Fruit fly (Drosophila melanogaster) whole organism, embryonic: ENCODE results near the gene CG15914.
A peak's percentile ranks its signal among the peaks of the same experiment; 100 is the strongest.

Source experiments
- CG10462 ChIP-seq: fragments of 200-800 bp; sonication (Bioruptor generic); optimal IDR thresholded peaks from 2 replicates; lab custom pipeline; 2016; ENCODE audit warnings: missing biosample characterization, missing genetic modification characterization
- CG11695 ChIP-seq: fragments of 200-800 bp; sonication (Bioruptor generic); IDR thresholded peaks from 3 replicates; pipeline ENCODE4 v1.3.6; 2022; ENCODE audit warnings: missing biosample characterization, missing genetic modification characterization
- CG11696 ChIP-seq: fragments of 200-800 bp; sonication (Bioruptor generic); IDR thresholded peaks from 2 replicates; pipeline ENCODE4 v1.3.6; 2022; ENCODE audit warnings: missing biosample characterization, missing genetic modification characterization
- CG13287 ChIP-seq: fragments of 200-800 bp; sonication (Bioruptor generic); IDR thresholded peaks from 2 replicates; pipeline ENCODE4 v1.3.6; 2022; ENCODE audit warnings: missing biosample characterization, missing genetic modification characterization; ENCODE audit not compliant: partially characterized antibody
- CG14050 ChIP-seq: fragments of 200-800 bp; sonication (Bioruptor generic); IDR thresholded peaks from 3 replicates; pipeline ENCODE4 v1.3.6; 2022; ENCODE audit warnings: missing biosample characterization, missing genetic modification characterization
- CG14667 ChIP-seq: fragments of 200-800 bp; sonication (Bioruptor generic); IDR thresholded peaks from 2 replicates; pipeline ENCODE4 v1.3.6; 2022; ENCODE audit warnings: missing biosample characterization, missing genetic modification characterization
- CG14710 ChIP-seq: fragments of 200-800 bp; sonication (Bioruptor generic); optimal IDR thresholded peaks from 3 replicates; lab custom pipeline; 2019; ENCODE audit warnings: missing biosample characterization, mild to moderate bottlenecking, missing genetic modification characterization, moderate library complexity
- CG15011 ChIP-seq: fragments of 200-800 bp; sonication (Bioruptor generic); optimal IDR thresholded peaks from 3 replicates; lab custom pipeline; 2018; ENCODE audit warnings: missing biosample characterization, mild to moderate bottlenecking, missing genetic modification characterization
- CG15269 ChIP-seq: fragments of 200-800 bp; sonication (Bioruptor generic); optimal IDR thresholded peaks from 2 replicates; lab custom pipeline; 2018; ENCODE audit warnings: missing biosample characterization, mild to moderate bottlenecking, missing genetic modification characterization, moderate library complexity
- CG1647 ChIP-seq: fragments of 200-800 bp; sonication (Bioruptor generic); optimal IDR thresholded peaks from 3 replicates; lab custom pipeline; 2016; ENCODE audit warnings: missing biosample characterization, missing genetic modification characterization
- CG17612 ChIP-seq: fragments of 200-800 bp; sonication (Bioruptor generic); IDR thresholded peaks from 2 replicates; pipeline ENCODE4 v1.3.6; 2022; ENCODE audit warnings: missing biosample characterization, missing genetic modification characterization
- CG1792 ChIP-seq: fragments of 200-800 bp; sonication (Bioruptor generic); optimal IDR thresholded peaks from 2 replicates; lab custom pipeline; 2016; ENCODE audit warnings: missing biosample characterization, missing genetic modification characterization
- CG31388 ChIP-seq: fragments of 200-800 bp; sonication (Bioruptor generic); optimal IDR thresholded peaks from 2 replicates; lab custom pipeline; 2016; ENCODE audit warnings: missing biosample characterization, missing genetic modification characterization
- CG33557 ChIP-seq: fragments of 200-800 bp; sonication (Bioruptor generic); optimal IDR thresholded peaks from 2 replicates; lab custom pipeline; 2019; ENCODE audit warnings: missing biosample characterization, mild to moderate bottlenecking, missing genetic modification characterization, moderate library complexity
- CG34422 ChIP-seq: fragments of 200-800 bp; sonication (Bioruptor generic); IDR thresholded peaks from 3 replicates; pipeline ENCODE4 v1.3.6; 2022; ENCODE audit warnings: missing biosample characterization, missing genetic modification characterization
- CG4617 ChIP-seq: fragments of 200-800 bp; sonication (Bioruptor generic); optimal IDR thresholded peaks from 3 replicates; lab custom pipeline; 2016; ENCODE audit warnings: missing biosample characterization, missing genetic modification characterization, borderline replicate concordance
- CG9727 ChIP-seq: fragments of 200-800 bp; sonication (Bioruptor generic); optimal IDR thresholded peaks from 3 replicates; lab custom pipeline; 2017; ENCODE audit warnings: missing biosample characterization, mild to moderate bottlenecking, missing genetic modification characterization
- Chrac-16 ChIP-seq: fragments of 200-800 bp; sonication (Bioruptor generic); optimal IDR thresholded peaks from 3 replicates; lab custom pipeline; 2016; ENCODE audit warnings: missing biosample characterization, missing genetic modification characterization
- Elba2 ChIP-seq: fragments of 200-800 bp; sonication (Bioruptor generic); optimal IDR thresholded peaks from 3 replicates; lab custom pipeline; 2016; ENCODE audit warnings: missing biosample characterization, missing genetic modification characterization
- Fer1 ChIP-seq: fragments of 200-800 bp; sonication (Bioruptor generic); optimal IDR thresholded peaks from 2 replicates; lab custom pipeline; 2017; ENCODE audit warnings: missing biosample characterization, mild to moderate bottlenecking, missing genetic modification characterization
- Hmr ChIP-seq: fragments of 200-800 bp; sonication (Bioruptor generic); optimal IDR thresholded peaks from 3 replicates; lab custom pipeline; 2017; ENCODE audit warnings: mild to moderate bottlenecking, missing biosample characterization, missing genetic modification reagents, missing genetic modification characterization
- Hr39 ChIP-seq: fragments of >200 bp; optimal IDR thresholded peaks from 2 replicates; lab custom pipeline; 2017
- MBD-R2 ChIP-seq: fragments of 200-800 bp; sonication (Bioruptor generic); IDR thresholded peaks from 2 replicates; pipeline ENCODE4 v1.3.6; 2022; ENCODE audit warnings: missing biosample characterization, missing genetic modification characterization
- Six4 ChIP-seq: fragments of 200-800 bp; sonication (Bioruptor generic); optimal IDR thresholded peaks from 2 replicates; lab custom pipeline; 2016; ENCODE audit warnings: missing biosample characterization, missing genetic modification characterization
- Sox100B ChIP-seq: fragments of 200-800 bp; sonication (Bioruptor generic); optimal IDR thresholded peaks from 3 replicates; lab custom pipeline; 2018; ENCODE audit warnings: missing biosample characterization, mild to moderate bottlenecking, missing genetic modification characterization
- Trl ChIP-seq, 3 experiments: fragments of >200 bp in 2 of 3; fragments of 200-800 bp in 1 of 3; sonication (Bioruptor generic) in 1 of 3; optimal IDR thresholded peaks; 2 replicates in 1 of 3; 3 replicates in 2 of 3; lab custom pipeline; 2016 to 2017; ENCODE audit warnings: missing biosample characterization in 1 of 3, missing genetic modification characterization in 1 of 3
- YL-1 ChIP-seq: fragments of 200-800 bp; sonication (Bioruptor generic); optimal IDR thresholded peaks from 3 replicates; lab custom pipeline; 2017; ENCODE audit warnings: missing biosample characterization, mild to moderate bottlenecking, missing genetic modification characterization
- abd-A ChIP-seq: fragments of 200-800 bp; sonication (Bioruptor generic); optimal IDR thresholded peaks from 3 replicates; lab custom pipeline; 2019; ENCODE audit warnings: missing biosample characterization, mild to moderate bottlenecking, missing genetic modification characterization, moderate library complexity
- bigmax ChIP-seq: fragments of 200-800 bp; sonication (Bioruptor generic); optimal IDR thresholded peaks from 2 replicates; lab custom pipeline; 2018; ENCODE audit warnings: missing biosample characterization, mild to moderate bottlenecking, missing genetic modification characterization
- crp ChIP-seq, 2 experiments: fragments of 200-800 bp; sonication (Bioruptor generic); optimal IDR thresholded peaks; 2 replicates in 1 of 2; 3 replicates in 1 of 2; lab custom pipeline; 2017; ENCODE audit warnings: missing biosample characterization in 2 of 2, missing genetic modification characterization in 2 of 2, mild to moderate bottlenecking in 1 of 2, moderate library complexity in 1 of 2
- dati ChIP-seq: fragments of 200-800 bp; sonication (Bioruptor generic); IDR thresholded peaks from 2 replicates; pipeline ENCODE4 v1.3.6; 2022; ENCODE audit warnings: missing biosample characterization, missing genetic modification characterization
- disco-r ChIP-seq: fragments of 200-800 bp; sonication (Bioruptor generic); optimal IDR thresholded peaks from 2 replicates; lab custom pipeline; 2016; ENCODE audit warnings: missing biosample characterization, missing genetic modification characterization
- dpn ChIP-seq, 2 experiments: fragments of 200-800 bp; sonication (Bioruptor generic); optimal IDR thresholded peaks; 3 replicates each; lab custom pipeline; 2016; ENCODE audit warnings: missing biosample characterization in 2 of 2, missing genetic modification characterization in 2 of 2
- ems ChIP-seq: fragments of 200-800 bp; sonication (Bioruptor generic); optimal IDR thresholded peaks from 3 replicates; lab custom pipeline; 2016; ENCODE audit warnings: missing biosample characterization, missing genetic modification characterization
- esg ChIP-seq: fragments of 200-800 bp; sonication (Bioruptor generic); conservative IDR thresholded peaks from 2 replicates; pipeline ENCODE4 v1.3.6; 2022; ENCODE audit warnings: missing biosample characterization, missing genetic modification characterization
- exex ChIP-seq: fragments of 200-800 bp; sonication (Bioruptor generic); optimal IDR thresholded peaks from 4 replicates; lab custom pipeline; 2018; ENCODE audit warnings: missing biosample characterization, mild to moderate bottlenecking, missing genetic modification characterization, moderate library complexity
- eyg ChIP-seq: fragments of 200-800 bp; sonication (Bioruptor generic); optimal IDR thresholded peaks from 3 replicates; lab custom pipeline; 2016; ENCODE audit warnings: missing biosample characterization, missing genetic modification characterization
- gcm ChIP-seq: fragments of 200-800 bp; sonication (Bioruptor generic); optimal IDR thresholded peaks from 2 replicates; lab custom pipeline; 2019; ENCODE audit warnings: missing biosample characterization, mild to moderate bottlenecking, missing genetic modification characterization, moderate library complexity
- hb ChIP-seq: fragments of 200-800 bp; sonication (Bioruptor generic); IDR thresholded peaks from 3 replicates; pipeline ENCODE4 v1.3.6; 2022; ENCODE audit warnings: missing biosample characterization, missing genetic modification characterization; ENCODE audit not compliant: partially characterized antibody
- jing ChIP-seq: fragments of 200-800 bp; sonication (Bioruptor generic); optimal IDR thresholded peaks from 2 replicates; lab custom pipeline; 2018; ENCODE audit warnings: missing biosample characterization, mild to moderate bottlenecking, missing genetic modification characterization
- nom ChIP-seq: fragments of 200-800 bp; sonication (Bioruptor generic); optimal IDR thresholded peaks from 2 replicates; lab custom pipeline; 2017; ENCODE audit warnings: missing biosample characterization, missing genetic modification characterization, mild to moderate bottlenecking, moderate library complexity, missing genetic modification reagents
- otp ChIP-seq: fragments of 200-800 bp; sonication (Bioruptor generic); IDR thresholded peaks from 3 replicates; pipeline ENCODE4, ENCODE4 v1.3.6; 2022; ENCODE audit warnings: missing biosample characterization, missing genetic modification characterization
- repo ChIP-seq: fragments of 200-800 bp; sonication (Bioruptor generic); optimal IDR thresholded peaks from 2 replicates; lab custom pipeline; 2016; ENCODE audit warnings: missing biosample characterization, missing genetic modification characterization
- rib ChIP-seq: fragments of 200-800 bp; sonication (Bioruptor generic); IDR thresholded peaks from 2 replicates; pipeline ENCODE4 v1.3.6; 2022; ENCODE audit warnings: missing biosample characterization, missing genetic modification characterization
- sima ChIP-seq: fragments of 200-800 bp; sonication (Bioruptor generic); optimal IDR thresholded peaks from 2 replicates; lab custom pipeline; 2016; ENCODE audit warnings: missing biosample characterization, missing genetic modification characterization
- slou ChIP-seq: fragments of 200-800 bp; sonication (Bioruptor generic); optimal IDR thresholded peaks from 3 replicates; lab custom pipeline; 2016; ENCODE audit warnings: missing biosample characterization, missing genetic modification characterization
- tap ChIP-seq: fragments of 200-800 bp; optimal IDR thresholded peaks from 3 replicates; lab custom pipeline; 2019; ENCODE audit warnings: missing biosample characterization, mild to moderate bottlenecking, missing genetic modification characterization, moderate library complexity
- trh ChIP-seq: fragments of 200-800 bp; sonication (Bioruptor generic); optimal IDR thresholded peaks from 2 replicates; lab custom pipeline; 2016; ENCODE audit warnings: missing biosample characterization, missing genetic modification characterization
- vvl ChIP-seq: fragments of 200-800 bp; sonication (Bioruptor generic); IDR thresholded peaks from 2 replicates; pipeline ENCODE4 v1.3.6; 2022; ENCODE audit warnings: missing biosample characterization, missing genetic modification characterization

Gene CG15914

DNA sequence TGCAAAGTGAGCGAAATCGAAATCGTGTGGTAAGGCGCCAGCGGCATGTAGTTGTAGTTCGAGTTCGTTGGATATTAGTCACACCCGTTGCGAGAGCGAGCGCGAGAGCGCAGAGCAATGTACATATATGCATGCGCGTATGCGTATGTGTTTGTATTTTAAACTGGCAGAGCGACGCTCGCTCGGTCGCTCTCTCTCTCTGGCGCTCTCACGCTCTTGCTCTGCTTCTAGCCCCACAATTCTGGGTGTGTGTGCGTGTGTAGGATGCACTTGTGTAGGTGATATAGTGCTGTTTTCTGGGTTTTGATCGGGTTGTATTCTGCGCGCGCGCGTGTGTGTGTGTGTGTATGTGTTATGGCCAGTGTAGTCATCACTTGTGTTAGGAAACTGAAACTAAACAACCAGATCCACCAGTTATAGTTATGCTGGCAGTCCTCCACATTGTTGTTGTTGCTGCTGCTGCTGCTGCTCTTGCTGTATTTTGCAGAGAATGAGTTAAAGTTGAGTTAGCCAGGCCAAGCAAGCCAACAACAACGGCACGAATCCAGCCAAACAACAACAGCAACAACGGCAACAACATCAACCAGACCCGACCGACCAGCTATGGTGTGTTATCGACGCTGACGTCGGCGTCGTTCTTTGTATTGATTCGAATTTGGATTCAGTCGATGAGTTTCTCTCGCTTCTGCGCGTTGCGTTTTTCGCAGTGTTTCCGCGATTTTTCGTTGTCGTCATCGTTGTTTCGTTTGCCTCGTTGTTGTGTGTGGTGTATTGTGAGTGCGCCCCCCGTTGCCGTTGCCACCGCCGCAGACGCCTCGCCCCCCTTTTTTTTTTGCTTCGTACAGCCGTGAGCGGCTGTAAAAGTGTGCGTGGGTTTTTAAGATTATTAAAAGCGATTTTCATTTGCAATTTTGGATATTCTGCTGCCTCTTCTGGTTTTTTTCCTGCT is 41.3 kb upstream of the CG15914 start:
- no peak for TF ChIP-seq vvl (GFP tag; lab: Robert Waterston, UW)
- TF ChIP-seq disco-r: no peak
- no peak for TF ChIP-seq dati (GFP tag; lab: Robert Waterston, UW)
- no peak for TF ChIP-seq CG33557 (GFP tag; lab: Kevin White, UChicago)
- TF ChIP-seq nom (GFP tag; lab: Kevin White, UChicago): peak; percentile 50
- peak; percentile 84 for TF ChIP-seq Hr39 (lab: Kevin White, UChicago)
- TF ChIP-seq slou (GFP tag; lab: Kevin White, UChicago): no peak
- TF ChIP-seq CG11696 (GFP tag; lab: Robert Waterston, UW): no peak
- no peak for TF ChIP-seq jing (GFP tag; lab: Kevin White, UChicago)
- no peak for TF ChIP-seq Six4 (GFP tag; lab: Kevin White, UChicago)
- TF ChIP-seq exex (tag; lab: Kevin White, UChicago): peak; percentile 1
- TF ChIP-seq MBD-R2: no peak
- TF ChIP-seq CG17612: no peak
- peak; percentile 82 for TF ChIP-seq rib (GFP tag; lab: Robert Waterston, UW)
- TF ChIP-seq Hmr (GFP tag; lab: Kevin White, UChicago): no peak
- TF ChIP-seq tap (tag; lab: Kevin White, UChicago): no peak
- TF ChIP-seq CG14667 (GFP tag; lab: Robert Waterston, UW): no peak
- no peak for TF ChIP-seq esg (GFP tag; lab: Robert Waterston, UW)
- TF ChIP-seq CG15269: no peak
- no peak for TF ChIP-seq Elba2
- no peak for TF ChIP-seq CG31388
- no peak for TF ChIP-seq CG15011 (GFP tag; lab: Kevin White, UChicago)
- no peak for TF ChIP-seq ems
- TF ChIP-seq Chrac-16 (GFP tag; lab: Kevin White, UChicago): no peak
- no peak for TF ChIP-seq sima
- no peak for TF ChIP-seq eyg (GFP tag; lab: Kevin White, UChicago)
- peak; percentile 64 for TF ChIP-seq abd-A (tag; lab: Kevin White, UChicago)
- no peak for TF ChIP-seq CG9727 (GFP tag; lab: Kevin White, UChicago)
- no peak for TF ChIP-seq trh (GFP tag; lab: Kevin White, UChicago)
- no peak for TF ChIP-seq dpn (GFP tag; optimal IDR thresholded peaks at IDR 0.05; lab: Kevin White, UChicago)
- TF ChIP-seq bigmax (GFP tag; lab: Kevin White, UChicago): no peak
- TF ChIP-seq CG4617 (GFP tag; lab: Kevin White, UChicago): no peak
- no peak for TF ChIP-seq CG14050 (GFP tag; lab: Robert Waterston, UW)
- TF ChIP-seq otp (GFP tag; lab: Robert Waterston, UW): no peak
- TF ChIP-seq CG10462 (GFP tag; lab: Kevin White, UChicago): no peak
- no peak for TF ChIP-seq crp (GFP tag; optimal IDR thresholded peaks at IDR 0.05; lab: Kevin White, UChicago)
- TF ChIP-seq CG1647 (GFP tag; lab: Kevin White, UChicago): no peak
- TF ChIP-seq CG11695 (GFP tag; lab: Robert Waterston, UW): no peak
- peak; percentile 10 for TF ChIP-seq CG14710 (tag; lab: Kevin White, UChicago)
- no peak for TF ChIP-seq Sox100B
- peak; percentile 32; the same call in 1 of the 2 replicates for TF ChIP-seq CG13287 (GFP tag; lab: Robert Waterston, UW)
- no peak for TF ChIP-seq CG1792 (GFP tag; lab: Kevin White, UChicago)
- TF ChIP-seq Trl (optimal IDR thresholded peaks at IDR 0.05; lab: Kevin White, UChicago): peak; percentile 98 to 99
- TF ChIP-seq Trl (GFP tag; optimal IDR thresholded peaks at IDR 0.05; lab: Kevin White, UChicago): peak; percentile 61
- no peak for TF ChIP-seq repo (GFP tag; lab: Kevin White, UChicago)
- TF ChIP-seq YL-1 (GFP tag; lab: Kevin White, UChicago): no peak
- TF ChIP-seq hb (GFP tag; lab: Robert Waterston, UW): no peak
- peak; percentile 12 for TF ChIP-seq Fer1 (GFP tag; lab: Kevin White, UChicago)
- TF ChIP-seq gcm (GFP tag; lab: Kevin White, UChicago): peak; percentile 19
- no peak for TF ChIP-seq CG34422 (GFP tag; lab: Robert Waterston, UW)
